Fruit fly (Drosophila melanogaster) whole organism, wandering third instar larva: ENCODE results near the gene CG13708.

Experiments used
- Abd-B ChIP-seq: fragments of >200 bp; optimal IDR thresholded peaks from 2 replicates; lab custom pipeline; 2017; ENCODE audit warnings: missing biosample characterization, missing genetic modification characterization
- CG32264 ChIP-seq: fragments of 200-800 bp; sonication (Bioruptor generic); optimal IDR thresholded peaks from 2 replicates; lab custom pipeline; 2016; ENCODE audit warnings: missing biosample characterization, missing genetic modification characterization
- CG9705 ChIP-seq: fragments of 200-800 bp; sonication (Bioruptor generic); optimal IDR thresholded peaks from 2 replicates; lab custom pipeline; 2018; ENCODE audit warnings: missing biosample characterization, mild to moderate bottlenecking, missing genetic modification characterization
- CrebA ChIP-seq: fragments of 200-800 bp; sonication (Bioruptor generic); optimal IDR thresholded peaks from 2 replicates; lab custom pipeline; 2016; ENCODE audit warnings: missing biosample characterization, mild to moderate bottlenecking, missing genetic modification characterization, borderline replicate concordance
- Dif ChIP-seq: fragments of 200-275, 200-300 bp; sonication (Bioruptor generic); optimal IDR thresholded peaks from 2 replicates; lab custom pipeline; 2018; ENCODE audit warnings: missing biosample characterization, missing genetic modification characterization; ENCODE audit not compliant: partially characterized antibody
- GATAd ChIP-seq: sonication (Bioruptor generic); optimal IDR thresholded peaks from 2 replicates; lab custom pipeline; 2016; ENCODE audit warnings: missing biosample characterization, missing genetic modification characterization
- HLH106 ChIP-seq: fragments of 200-800 bp; optimal IDR thresholded peaks from 3 replicates; lab custom pipeline; 2019; ENCODE audit warnings: missing biosample characterization, mild to moderate bottlenecking, missing genetic modification characterization, moderate library complexity
- Hnf4 ChIP-seq: fragments of 200-800 bp; sonication (Bioruptor generic); optimal IDR thresholded peaks from 2 replicates; lab custom pipeline; 2016; ENCODE audit warnings: missing biosample characterization, mild to moderate bottlenecking, missing genetic modification characterization
- Hr78 ChIP-seq: fragments of >200 bp; optimal IDR thresholded peaks from 2 replicates; lab custom pipeline; 2017; ENCODE audit warnings: missing biosample characterization, missing genetic modification characterization
- Hr83 ChIP-seq: fragments of 200-300 bp; sonication (Bioruptor generic); optimal IDR thresholded peaks from 2 replicates; lab custom pipeline; 2016; ENCODE audit warnings: missing biosample characterization, mild to moderate bottlenecking, missing genetic modification characterization, moderate library complexity; ENCODE audit not compliant: poor library complexity, severe bottlenecking
- Mio ChIP-seq: sonication (Bioruptor generic); optimal IDR thresholded peaks from 2 replicates; lab custom pipeline; 2016; ENCODE audit warnings: missing biosample characterization, missing genetic modification characterization
- Myc ChIP-seq: fragments of >200 bp; optimal IDR thresholded peaks from 2 replicates; lab custom pipeline; 2017
- N ChIP-seq: fragments of >200 bp; optimal IDR thresholded peaks from 2 replicates; lab custom pipeline; 2018; ENCODE audit warnings: missing biosample characterization, missing external identifiers, missing genetic modification characterization
- OdsH ChIP-seq: fragments of 200-800 bp; sonication (Bioruptor generic); optimal IDR thresholded peaks from 2 replicates; lab custom pipeline; 2016; ENCODE audit warnings: missing biosample characterization, mild to moderate bottlenecking, missing genetic modification characterization
- Rel ChIP-seq, 2 experiments: fragments of 200-800 bp; sonication (Bioruptor generic) in 1 of 2; optimal IDR thresholded peaks; 2 replicates in 1 of 2; 3 replicates in 1 of 2; lab custom pipeline; 2016 to 2019; ENCODE audit warnings: mild to moderate bottlenecking in 2 of 2, missing biosample characterization in 2 of 2, missing genetic modification characterization in 2 of 2, moderate library complexity in 1 of 2
- br ChIP-seq: fragments of 200-800 bp; sonication (Bioruptor generic); optimal IDR thresholded peaks from 2 replicates; lab custom pipeline; 2016; ENCODE audit warnings: missing biosample characterization, missing genetic modification characterization
- dl ChIP-seq, 2 experiments: fragments of 175-275, 200-275 bp in 1 of 2; fragments of 200-275 bp in 1 of 2; sonication (Bioruptor generic); optimal IDR thresholded peaks; lab custom pipeline; 2018; ENCODE audit warnings: mild to moderate bottlenecking in 2 of 2, missing biosample characterization in 2 of 2, missing genetic modification characterization in 2 of 2, moderate library complexity in 2 of 2; ENCODE audit not compliant: partially characterized antibody in 2 of 2, insufficient read depth in 1 of 2
- dsf ChIP-seq: sonication (Bioruptor generic); optimal IDR thresholded peaks from 2 replicates; lab custom pipeline; 2016; ENCODE audit warnings: missing biosample characterization, missing genetic modification characterization, borderline replicate concordance
- foxo ChIP-seq, 2 experiments: fragments of 200-800 bp; sonication (Bioruptor generic); optimal IDR thresholded peaks; 2 replicates in 1 of 2; 3 replicates in 1 of 2; lab custom pipeline; 2016 to 2017; ENCODE audit warnings: missing biosample characterization in 2 of 2, missing genetic modification characterization in 2 of 2
- fru ChIP-seq: fragments of 200-800 bp; sonication (Bioruptor generic); optimal IDR thresholded peaks from 3 replicates; lab custom pipeline; 2016; ENCODE audit warnings: missing biosample characterization, mild to moderate bottlenecking, missing genetic modification characterization
- jim ChIP-seq: fragments of 175-275, 200-325 bp; sonication (Bioruptor generic); optimal IDR thresholded peaks from 2 replicates; lab custom pipeline; 2016; ENCODE audit warnings: missing biosample characterization, mild to moderate bottlenecking, missing genetic modification characterization
- lola ChIP-seq: fragments of >200 bp; optimal IDR thresholded peaks from 2 replicates; lab custom pipeline; 2017; ENCODE audit warnings: missing biosample characterization, missing genetic modification characterization
- pan ChIP-seq: fragments of >200 bp; optimal IDR thresholded peaks from 2 replicates; lab custom pipeline; 2017
- psq ChIP-seq: fragments of 200-800 bp; sonication (Bioruptor generic); optimal IDR thresholded peaks from 3 replicates; lab custom pipeline; 2017; ENCODE audit warnings: missing biosample characterization, mild to moderate bottlenecking, missing genetic modification characterization, moderate library complexity
- rgr ChIP-seq: fragments of 200-800 bp; sonication (Bioruptor generic); optimal IDR thresholded peaks from 3 replicates; lab custom pipeline; 2016; ENCODE audit warnings: missing biosample characterization, mild to moderate bottlenecking, missing genetic modification characterization
- sv ChIP-seq: fragments of 200-800 bp; sonication (Bioruptor generic); optimal IDR thresholded peaks from 3 replicates; lab custom pipeline; 2016; ENCODE audit warnings: missing biosample characterization, missing genetic modification characterization
- tai ChIP-seq: sonication (Bioruptor generic); optimal IDR thresholded peaks from 2 replicates; lab custom pipeline; 2016; ENCODE audit warnings: missing biosample characterization, missing genetic modification characterization
- usp ChIP-seq: fragments of >200 bp; optimal IDR thresholded peaks from 2 replicates; lab custom pipeline; 2017; ENCODE audit warnings: missing biosample characterization, missing genetic modification characterization

CG13708 gene

dm6 chr3L:4814184-4814583 lies 19.2 kb downstream of the CG13708 start:
- TF ChIP-seq rgr (GFP tag; lab: Kevin White, UChicago): no peak
- no peak for TF ChIP-seq Rel (GFP tag; optimal IDR thresholded peaks at IDR 0.05; lab: Kevin White, UChicago)
- no peak for TF ChIP-seq Rel (tag; optimal IDR thresholded peaks at IDR 0.05; lab: Kevin White, UChicago)
- TF ChIP-seq foxo (GFP tag; optimal IDR thresholded peaks at IDR 0.05; lab: Kevin White, UChicago): no peak
- no peak for TF ChIP-seq fru (GFP tag; lab: Kevin White, UChicago)
- no peak for TF ChIP-seq sv
- no peak for TF ChIP-seq pan (lab: Kevin White, UChicago)
- no peak for TF ChIP-seq CG9705 (GFP tag; lab: Kevin White, UChicago)
- TF ChIP-seq dsf (GFP tag; lab: Kevin White, UChicago): no peak
- no peak for TF ChIP-seq Hr78 (GFP tag; lab: Kevin White, UChicago)
- no peak for TF ChIP-seq HLH106
- TF ChIP-seq OdsH (GFP tag; lab: Kevin White, UChicago): no peak
- TF ChIP-seq dl (GFP tag; optimal IDR thresholded peaks at IDR 0.05; lab: Kevin White, UChicago; ENCODE audit: insufficient read depth in 1 of 2, partially characterized antibody in 2 of 2): no peak
- no peak for TF ChIP-seq usp (GFP tag; lab: Kevin White, UChicago)
- TF ChIP-seq Hr83: no peak
- no peak for TF ChIP-seq tai (GFP tag; lab: Kevin White, UChicago)
- TF ChIP-seq psq: no peak
- TF ChIP-seq Hnf4 (GFP tag; lab: Kevin White, UChicago): no peak
- TF ChIP-seq, all 38 proteins: peak for 0

- TF ChIP-seq psq (no peak), Hr83 (no peak), GATAd (no peak), br (GFP tag; lab: Kevin White, UChicago) (no peak)
Observed at dm6 chr3L:4807306-4807705, 26.1 kb downstream of the CG13708 start, which contains the start of gene CG18808. Gene CG18808, minus strand, starts transcription at chr3L:4807406.

dm6 chr3L:4805751-4806150 lies 27.6 kb downstream of the CG13708 start:
- TF ChIP-seq CG9705 (GFP tag; lab: Kevin White, UChicago): no peak
- no peak for TF ChIP-seq Hr83
- TF ChIP-seq Myc: peak; percentile 75

dm6 chr3L:4805174-4805573 lies 28.2 kb downstream of the CG13708 start, which contains the start of gene CG7509:
Gene CG7509, minus strand, starts transcription at chr3L:4805274.
- TF ChIP-seq Mio (GFP tag; lab: Kevin White, UChicago) (no peak), Rel (GFP tag; optimal IDR thresholded peaks at IDR 0.05; lab: Kevin White, UChicago) (no peak), Rel (tag; optimal IDR thresholded peaks at IDR 0.05; lab: Kevin White, UChicago) (no peak), Dif (GFP tag; lab: Kevin White, UChicago) (no peak), Myc (no peak), usp (GFP tag; lab: Kevin White, UChicago) (no peak), CrebA (GFP tag; lab: Kevin White, UChicago) (no peak), rgr (GFP tag; lab: Kevin White, UChicago) (no peak), dsf (GFP tag; lab: Kevin White, UChicago) (no peak), CG32264 (GFP tag; lab: Kevin White, UChicago) (no peak), N (GFP tag; lab: Kevin White, UChicago) (no peak)

dm6 chr3L:4800641-4801040 lies 32.8 kb downstream of the CG13708 start:
- no peak for TF ChIP-seq lola (GFP tag; lab: Kevin White, UChicago)
- TF ChIP-seq Abd-B: no peak
- TF ChIP-seq usp (GFP tag; lab: Kevin White, UChicago): no peak
- TF ChIP-seq jim (GFP tag; lab: Kevin White, UChicago): no peak
- no peak for TF ChIP-seq sv
- no peak for TF ChIP-seq dsf (GFP tag; lab: Kevin White, UChicago)
